Fruit fly (Drosophila melanogaster) whole organism, embryonic: ENCODE measurements around the gene spn-B.

Experiments used
- Adf1 ChIP-seq: fragments of 200-800 bp; sonication (Bioruptor generic); IDR thresholded peaks from 2 replicates; pipeline ENCODE4 v1.3.6; 2022; ENCODE audit warnings: missing biosample characterization, missing genetic modification characterization
- Awh ChIP-seq: fragments of 200-800 bp; sonication (Bioruptor generic); IDR thresholded peaks from 2 replicates; pipeline ENCODE4, ENCODE4 v1.3.6; 2022; ENCODE audit warnings: missing biosample characterization, missing genetic modification characterization
- B-H2 ChIP-seq: fragments of 200-800 bp; sonication (Bioruptor generic); optimal IDR thresholded peaks from 2 replicates; lab custom pipeline; 2018; ENCODE audit warnings: missing biosample characterization, mild to moderate bottlenecking, missing genetic modification characterization
- Blimp-1 ChIP-seq: fragments of 200-800 bp; sonication (Bioruptor generic); optimal IDR thresholded peaks from 3 replicates; lab custom pipeline; 2018; ENCODE audit warnings: missing biosample characterization, missing genetic modification characterization, mild to moderate bottlenecking, moderate library complexity, missing genetic modification reagents
- C15 ChIP-seq: fragments of 200-800 bp; sonication (Bioruptor generic); IDR thresholded peaks from 3 replicates; pipeline ENCODE4 v1.3.6; 2022; ENCODE audit warnings: missing biosample characterization, missing genetic modification characterization
- CG10366 ChIP-seq: fragments of 200-800 bp; sonication (Bioruptor generic); IDR thresholded peaks from 2 replicates; pipeline ENCODE4 v1.3.6; 2022; ENCODE audit warnings: missing biosample characterization, missing genetic modification characterization
- CG11504 ChIP-seq: fragments of 200-800 bp; sonication (Bioruptor generic); optimal IDR thresholded peaks from 3 replicates; lab custom pipeline; 2019; ENCODE audit warnings: missing biosample characterization, mild to moderate bottlenecking, missing genetic modification characterization, moderate library complexity
- CG11560 ChIP-seq: fragments of 200-800 bp; sonication (Bioruptor generic); IDR thresholded peaks from 3 replicates; pipeline ENCODE4 v1.3.6; 2022; ENCODE audit warnings: missing biosample characterization, missing genetic modification characterization
- CG11723 ChIP-seq: fragments of 200-800 bp; sonication (Bioruptor generic); optimal IDR thresholded peaks from 2 replicates; lab custom pipeline; 2017; ENCODE audit warnings: missing biosample characterization, mild to moderate bottlenecking, missing genetic modification characterization
- CG12155 ChIP-seq: fragments of 200-800 bp; sonication (Bioruptor generic); optimal IDR thresholded peaks from 3 replicates; lab custom pipeline; 2016; ENCODE audit warnings: missing biosample characterization, missing genetic modification characterization
- CG1233 ChIP-seq: fragments of 200-800 bp; sonication (Bioruptor generic); optimal IDR thresholded peaks from 4 replicates; lab custom pipeline; 2018; ENCODE audit warnings: missing biosample characterization, mild to moderate bottlenecking, missing genetic modification characterization
- CG13123 ChIP-seq: fragments of 200-800 bp; sonication (Bioruptor generic); optimal IDR thresholded peaks from 2 replicates; lab custom pipeline; 2016; ENCODE audit warnings: missing biosample characterization, missing genetic modification characterization
- CG15514 ChIP-seq: fragments of 200-800 bp; sonication (Bioruptor generic); optimal IDR thresholded peaks from 3 replicates; lab custom pipeline; 2017; ENCODE audit warnings: missing biosample characterization, missing genetic modification characterization, mild to moderate bottlenecking, moderate library complexity, missing genetic modification reagents
- CG17361 ChIP-seq: fragments of 200-800 bp; sonication (Bioruptor generic); IDR thresholded peaks from 3 replicates; pipeline ENCODE4 v1.3.6; 2022; ENCODE audit warnings: missing biosample characterization, missing genetic modification characterization
- CG17568 ChIP-seq: fragments of 200-800 bp; sonication (Bioruptor generic); optimal IDR thresholded peaks from 2 replicates; lab custom pipeline; 2018; ENCODE audit warnings: missing biosample characterization, mild to moderate bottlenecking, missing genetic modification characterization, moderate library complexity
- CG17912 ChIP-seq: fragments of 200-800 bp; sonication (Bioruptor generic); optimal IDR thresholded peaks from 2 replicates; lab custom pipeline; 2018; ENCODE audit warnings: missing biosample characterization, mild to moderate bottlenecking, missing genetic modification characterization
- CG18262 ChIP-seq: fragments of 200-800 bp; optimal IDR thresholded peaks from 3 replicates; lab custom pipeline; 2019; ENCODE audit warnings: missing biosample characterization, mild to moderate bottlenecking, missing genetic modification characterization, moderate library complexity
- CG1832 ChIP-seq: fragments of 200-800 bp; sonication (Bioruptor generic); optimal IDR thresholded peaks from 2 replicates; lab custom pipeline; 2017; ENCODE audit warnings: missing biosample characterization, mild to moderate bottlenecking, missing genetic modification characterization, inconsistent platforms
- CG2889 ChIP-seq: fragments of 200-800 bp; sonication (Bioruptor generic); IDR thresholded peaks from 3 replicates; pipeline ENCODE4 v1.3.6; 2022; ENCODE audit warnings: missing biosample characterization, missing genetic modification characterization
- CG31388 ChIP-seq: fragments of 200-800 bp; sonication (Bioruptor generic); optimal IDR thresholded peaks from 2 replicates; lab custom pipeline; 2016; ENCODE audit warnings: missing biosample characterization, missing genetic modification characterization
- CG3163 ChIP-seq: fragments of 200-800 bp; sonication (Bioruptor generic); optimal IDR thresholded peaks from 3 replicates; lab custom pipeline; 2016; ENCODE audit warnings: missing biosample characterization, missing genetic modification characterization
- CG4328 ChIP-seq: fragments of 200-800 bp; sonication (Bioruptor generic); optimal IDR thresholded peaks from 3 replicates; lab custom pipeline; 2017; ENCODE audit warnings: missing biosample characterization, missing genetic modification reagents, missing genetic modification characterization
- CG7839 ChIP-seq: fragments of 200-800 bp; sonication (Bioruptor generic); optimal IDR thresholded peaks from 3 replicates; lab custom pipeline; 2018; ENCODE audit warnings: missing biosample characterization, mild to moderate bottlenecking, missing genetic modification characterization, moderate library complexity
- CG8765 ChIP-seq: fragments of 200-800 bp; sonication (Bioruptor generic); IDR thresholded peaks from 2 replicates; pipeline ENCODE4 v1.3.6; 2022; ENCODE audit warnings: missing biosample characterization, missing genetic modification characterization
- CG8944 ChIP-seq: fragments of 200-800 bp; sonication (Bioruptor generic); optimal IDR thresholded peaks from 3 replicates; lab custom pipeline; 2016; ENCODE audit warnings: missing biosample characterization, missing genetic modification characterization
- Deaf1 ChIP-seq: fragments of 200-800 bp; optimal IDR thresholded peaks from 3 replicates; lab custom pipeline; 2019; ENCODE audit warnings: missing biosample characterization, mild to moderate bottlenecking, missing genetic modification characterization, moderate library complexity
- E2f1 ChIP-seq: fragments of 200-800 bp; sonication (Bioruptor generic); IDR thresholded peaks from 2 replicates; pipeline ENCODE4 v1.3.6; 2022; ENCODE audit warnings: missing biosample characterization, missing genetic modification characterization
- Hr3 ChIP-seq: fragments of 200-800 bp; sonication (Bioruptor generic); optimal IDR thresholded peaks from 3 replicates; lab custom pipeline; 2016; ENCODE audit warnings: missing biosample characterization, missing genetic modification characterization
- Hr78 ChIP-seq, 2 experiments: fragments of 200-800 bp in 1 of 2; fragments of >200 bp in 1 of 2; sonication (Bioruptor generic) in 1 of 2; optimal IDR thresholded peaks; 2 replicates each; lab custom pipeline; 2017 to 2019; ENCODE audit warnings: missing biosample characterization in 2 of 2, missing genetic modification characterization in 2 of 2, mild to moderate bottlenecking in 1 of 2, moderate library complexity in 1 of 2
- Usf ChIP-seq: fragments of 200-800 bp; sonication (Bioruptor generic); optimal IDR thresholded peaks from 2 replicates; lab custom pipeline; 2017; ENCODE audit warnings: missing genotype, missing biosample characterization, missing genetic modification characterization
- ab ChIP-seq: fragments of 200-800 bp; sonication (Bioruptor generic); optimal IDR thresholded peaks from 2 replicates; lab custom pipeline; 2016; ENCODE audit warnings: missing biosample characterization, missing genetic modification characterization
- ara ChIP-seq: fragments of 200-800 bp; sonication (Bioruptor generic); IDR thresholded peaks from 2 replicates; pipeline ENCODE4 v1.3.6; 2022; ENCODE audit warnings: missing biosample characterization, missing genetic modification characterization
- bigmax ChIP-seq: fragments of 200-800 bp; sonication (Bioruptor generic); optimal IDR thresholded peaks from 2 replicates; lab custom pipeline; 2018; ENCODE audit warnings: missing biosample characterization, mild to moderate bottlenecking, missing genetic modification characterization
- bowl ChIP-seq: fragments of 200-800 bp; sonication (Bioruptor generic); IDR thresholded peaks from 2 replicates; pipeline ENCODE4 v1.3.6; 2022; ENCODE audit warnings: missing biosample characterization, missing genetic modification characterization
- eyg ChIP-seq: fragments of 200-800 bp; sonication (Bioruptor generic); optimal IDR thresholded peaks from 3 replicates; lab custom pipeline; 2016; ENCODE audit warnings: missing biosample characterization, missing genetic modification characterization
- fd64A ChIP-seq: fragments of 200-800 bp; sonication (Bioruptor generic); optimal IDR thresholded peaks from 3 replicates; lab custom pipeline; 2018; ENCODE audit warnings: missing biosample characterization, mild to moderate bottlenecking, missing genetic modification characterization
- gsb ChIP-seq: fragments of 200-800 bp; sonication (Bioruptor generic); IDR thresholded peaks from 2 replicates; pipeline ENCODE4 v1.3.6; 2022; ENCODE audit warnings: missing biosample characterization, missing genetic modification characterization
- klu ChIP-seq: fragments of 200-800 bp; sonication (Bioruptor generic); IDR thresholded peaks from 2 replicates; pipeline ENCODE4 v1.3.6; 2022; ENCODE audit warnings: missing biosample characterization, missing genetic modification characterization
- lbe ChIP-seq: fragments of 200-800 bp; sonication (Bioruptor generic); optimal IDR thresholded peaks from 2 replicates; lab custom pipeline; 2016; ENCODE audit warnings: missing biosample characterization, mild to moderate bottlenecking, missing genetic modification characterization
- lov ChIP-seq, 2 experiments: fragments of 200-800 bp in 1 of 2; fragments of >200 bp in 1 of 2; sonication (Bioruptor generic) in 1 of 2; IDR thresholded peaks in 1 of 2; optimal IDR thresholded peaks in 1 of 2; 2 replicates in 1 of 2; 3 replicates in 1 of 2; pipeline versions ENCODE4 v1.3.6 to Lab custom; 2017 to 2022; ENCODE audit warnings: missing biosample characterization in 1 of 2, missing genetic modification characterization in 1 of 2
- nerfin-1 ChIP-seq: fragments of 200-800 bp; sonication (Bioruptor generic); optimal IDR thresholded peaks from 3 replicates; lab custom pipeline; 2019; ENCODE audit warnings: missing biosample characterization, mild to moderate bottlenecking, missing genetic modification characterization, moderate library complexity
- pum ChIP-seq: fragments of 200-800 bp; sonication (Bioruptor generic); optimal IDR thresholded peaks from 2 replicates; lab custom pipeline; 2016; ENCODE audit warnings: missing biosample characterization, missing genetic modification characterization
- sens-2 ChIP-seq: fragments of 200-800 bp; sonication (Bioruptor generic); IDR thresholded peaks from 2 replicates; pipeline ENCODE4 v1.3.6; 2022; ENCODE audit warnings: missing biosample characterization, missing genetic modification characterization
- so ChIP-seq: fragments of 200-800 bp; sonication (Bioruptor generic); IDR thresholded peaks from 3 replicates; pipeline ENCODE4 v1.3.6; 2022; ENCODE audit warnings: missing biosample characterization, missing genetic modification characterization
- tap ChIP-seq: fragments of 200-800 bp; optimal IDR thresholded peaks from 3 replicates; lab custom pipeline; 2019; ENCODE audit warnings: missing biosample characterization, mild to moderate bottlenecking, missing genetic modification characterization, moderate library complexity
- tin ChIP-seq: fragments of 200-800 bp; sonication (Bioruptor generic); optimal IDR thresholded peaks from 3 replicates; lab custom pipeline; 2016; ENCODE audit warnings: missing biosample characterization, missing genetic modification characterization
- tup ChIP-seq: fragments of 200-800 bp; sonication (Bioruptor generic); optimal IDR thresholded peaks from 2 replicates; lab custom pipeline; 2016; ENCODE audit warnings: missing biosample characterization, mild to moderate bottlenecking, missing genetic modification characterization, moderate library complexity
- tx ChIP-seq: fragments of 200-800 bp; sonication (Bioruptor generic); optimal IDR thresholded peaks from 2 replicates; lab custom pipeline; 2016; ENCODE audit warnings: missing biosample characterization, missing genetic modification characterization
- usp ChIP-seq: fragments of >200 bp; optimal IDR thresholded peaks from 2 replicates; lab custom pipeline; 2017; ENCODE audit warnings: missing biosample characterization, missing genetic modification characterization

Gene spn-B

dm6 chr3R:14348480-14348879, 20.6 kb downstream of the spn-B start (continued):
- TF ChIP-seq eyg = no peak
- no peak for TF ChIP-seq E2f1 (GFP tag; lab: Robert Waterston, UW)
- TF ChIP-seq CG4328 = no peak
- TF ChIP-seq fd64A (GFP tag; lab: Kevin White, UChicago) = no peak
- TF ChIP-seq CG7839 (tag; lab: Kevin White, UChicago) = peak; percentile 25
- no peak for TF ChIP-seq Adf1 (GFP tag; lab: Robert Waterston, UW)
- no peak for TF ChIP-seq B-H2 (GFP tag; lab: Kevin White, UChicago)
- no peak for TF ChIP-seq tin (GFP tag; lab: Kevin White, UChicago)
- TF ChIP-seq CG8944 = no peak
- no peak for TF ChIP-seq CG1233 (GFP tag; lab: Kevin White, UChicago)
- TF ChIP-seq CG12155 (GFP tag; lab: Kevin White, UChicago) = no peak
- no peak for TF ChIP-seq CG10366 (GFP tag; lab: Robert Waterston, UW)
- no peak for TF ChIP-seq ab (GFP tag; lab: Kevin White, UChicago)
- TF ChIP-seq CG17912 (GFP tag; lab: Kevin White, UChicago) = no peak
- TF ChIP-seq pum (GFP tag; lab: Kevin White, UChicago) = no peak
- TF ChIP-seq sens-2 (GFP tag; lab: Robert Waterston, UW) = no peak
- TF ChIP-seq C15 (GFP tag; lab: Robert Waterston, UW) = no peak
- no peak for TF ChIP-seq tap (tag; lab: Kevin White, UChicago)
- no peak for TF ChIP-seq lbe (GFP tag; lab: Kevin White, UChicago)
- no peak for TF ChIP-seq CG17361 (GFP tag; lab: Robert Waterston, UW)
- TF ChIP-seq Hr78 (GFP tag; optimal IDR thresholded peaks at IDR 0.05; lab: Kevin White, UChicago) = no peak
- TF ChIP-seq bigmax (GFP tag; lab: Kevin White, UChicago) = no peak
- TF ChIP-seq Awh = no peak
- no peak for TF ChIP-seq tup (GFP tag; lab: Kevin White, UChicago)
- no peak for TF ChIP-seq CG1832
- no peak for TF ChIP-seq CG18262 (tag; lab: Kevin White, UChicago)
- TF ChIP-seq CG11723 (GFP tag; lab: Kevin White, UChicago) = no peak
- TF ChIP-seq nerfin-1 (tag; lab: Kevin White, UChicago) = no peak
- peak; percentile 7 for TF ChIP-seq CG15514 (GFP tag; lab: Kevin White, UChicago)
- no peak for TF ChIP-seq Hr3 (GFP tag; lab: Kevin White, UChicago)
- no peak for TF ChIP-seq CG2889 (GFP tag; lab: Robert Waterston, UW)
- no peak for TF ChIP-seq CG17568 (GFP tag; lab: Kevin White, UChicago)
- no peak for TF ChIP-seq gsb (GFP tag; lab: Robert Waterston, UW)
- no peak for TF ChIP-seq CG11560
- no peak for TF ChIP-seq lov (optimal IDR thresholded peaks at IDR 0.05; lab: Kevin White, UChicago)
- no peak for TF ChIP-seq lov (GFP tag; IDR thresholded peaks at IDR 0.05; lab: Robert Waterston, UW)
- TF ChIP-seq CG31388 (GFP tag; lab: Kevin White, UChicago) = no peak
- no peak for TF ChIP-seq Deaf1
- no peak for TF ChIP-seq bowl (GFP tag; lab: Robert Waterston, UW)
- peak; percentile 51 for TF ChIP-seq CG11504 (tag; lab: Kevin White, UChicago)
- no peak for TF ChIP-seq tx
- TF ChIP-seq usp = no peak
- no peak for TF ChIP-seq CG13123 (GFP tag; lab: Kevin White, UChicago)
- TF ChIP-seq Usf (GFP tag; lab: Kevin White, UChicago) = no peak
- no peak for TF ChIP-seq CG8765 (GFP tag; lab: Robert Waterston, UW)
- no peak for TF ChIP-seq klu (GFP tag; lab: Robert Waterston, UW)
- TF ChIP-seq so = no peak
- no peak for TF ChIP-seq CG3163 (GFP tag; lab: Kevin White, UChicago)
- TF ChIP-seq Blimp-1 (GFP tag; lab: Kevin White, UChicago) = no peak
- no peak for TF ChIP-seq ara (GFP tag; lab: Robert Waterston, UW)
